Fruit fly (Drosophila melanogaster) whole organism, adult: ENCODE data around the gene papi.

Experiments used
- CG5204 ChIP-seq: fragments of 200-800 bp; sonication (Bioruptor generic); optimal IDR thresholded peaks from 2 replicates; lab custom pipeline; 2016; ENCODE audit warnings: missing biosample characterization, missing genetic modification characterization
- CG7101 ChIP-seq: fragments of 200-800 bp; sonication (Bioruptor generic); optimal IDR thresholded peaks from 2 replicates; lab custom pipeline; 2018; ENCODE audit warnings: missing biosample characterization, mild to moderate bottlenecking, missing genetic modification characterization, moderate library complexity
- Mnt ChIP-seq: fragments of 200-800 bp; sonication (Bioruptor generic); optimal IDR thresholded peaks from 2 replicates; lab custom pipeline; 2016; ENCODE audit warnings: missing biosample characterization, mild to moderate bottlenecking, missing genetic modification characterization
- ovo ChIP-seq: fragments of 200-800 bp; sonication (Bioruptor generic); optimal IDR thresholded peaks from 2 replicates; lab custom pipeline; 2016; ENCODE audit warnings: missing biosample characterization, missing genetic modification characterization
- toe ChIP-seq: fragments of 200-800 bp; sonication (Bioruptor generic); optimal IDR thresholded peaks from 2 replicates; lab custom pipeline; 2016; ENCODE audit warnings: missing biosample characterization, missing genetic modification characterization

dm6 chr2L:2190684-2191083 is 29.9 kb upstream of the papi start:
- TF ChIP-seq Mnt (GFP tag; lab: Kevin White, UChicago) (no peak), ovo (GFP tag; lab: Kevin White, UChicago) (no peak), toe (GFP tag; lab: Kevin White, UChicago) (no peak), CG5204 (GFP tag; lab: Kevin White, UChicago) (no peak), CG7101 (no peak)
